Fruit fly (Drosophila melanogaster) whole organism, adult: ENCODE data around the gene Cyp312a1.
A peak's percentile ranks its signal among the peaks of the same experiment; 100 is the strongest.

ENCODE experiments used
- CG11617 ChIP-seq: fragments of 200-800 bp; sonication (Bioruptor generic); optimal IDR thresholded peaks from 2 replicates; lab custom pipeline; 2017; ENCODE audit warnings: mild to moderate bottlenecking, missing biosample characterization, missing genetic modification reagents, missing genetic modification characterization
- CG12768 ChIP-seq: fragments of 200-800 bp; sonication (Bioruptor generic); optimal IDR thresholded peaks from 2 replicates; lab custom pipeline; 2017; ENCODE audit warnings: missing biosample characterization, missing genetic modification characterization, mild to moderate bottlenecking, moderate library complexity, missing genetic modification reagents
- CG14711 ChIP-seq: fragments of 200-800 bp; sonication (Bioruptor generic); optimal IDR thresholded peaks from 2 replicates; lab custom pipeline; 2018; ENCODE audit warnings: missing biosample characterization, mild to moderate bottlenecking, missing genetic modification characterization, moderate library complexity
- CG1620 ChIP-seq: fragments of 200-800 bp; sonication (Bioruptor generic); optimal IDR thresholded peaks from 2 replicates; lab custom pipeline; 2016; ENCODE audit warnings: missing biosample characterization, missing genetic modification characterization
- CG33017 ChIP-seq: fragments of 200-800 bp; sonication (Bioruptor generic); optimal IDR thresholded peaks from 2 replicates; lab custom pipeline; 2018; ENCODE audit warnings: missing biosample characterization, mild to moderate bottlenecking, missing genetic modification characterization, moderate library complexity
- CG5204 ChIP-seq: fragments of 200-800 bp; sonication (Bioruptor generic); optimal IDR thresholded peaks from 2 replicates; lab custom pipeline; 2016; ENCODE audit warnings: missing biosample characterization, missing genetic modification characterization
- CG7045 ChIP-seq: fragments of 200-800 bp; sonication (Bioruptor generic); optimal IDR thresholded peaks from 2 replicates; lab custom pipeline; 2017; ENCODE audit warnings: missing biosample characterization, mild to moderate bottlenecking, missing genetic modification characterization
- CG7101 ChIP-seq: fragments of 200-800 bp; sonication (Bioruptor generic); optimal IDR thresholded peaks from 2 replicates; lab custom pipeline; 2018; ENCODE audit warnings: missing biosample characterization, mild to moderate bottlenecking, missing genetic modification characterization, moderate library complexity
- Clk ChIP-seq: fragments of 200-800 bp; sonication (Bioruptor generic); optimal IDR thresholded peaks from 2 replicates; lab custom pipeline; 2017; ENCODE audit warnings: missing biosample characterization, missing genetic modification characterization
- Crg-1 ChIP-seq: fragments of 200-800 bp; sonication (Bioruptor generic); optimal IDR thresholded peaks from 2 replicates; lab custom pipeline; 2016; ENCODE audit warnings: missing biosample characterization, missing genetic modification characterization
- Hr96 ChIP-seq: fragments of 200-800 bp; sonication (Bioruptor generic); optimal IDR thresholded peaks from 2 replicates; lab custom pipeline; 2016; ENCODE audit warnings: missing biosample characterization, missing genetic modification characterization
- Mnt ChIP-seq: fragments of 200-800 bp; sonication (Bioruptor generic); optimal IDR thresholded peaks from 2 replicates; lab custom pipeline; 2016; ENCODE audit warnings: missing biosample characterization, mild to moderate bottlenecking, missing genetic modification characterization
- bab1 ChIP-seq: fragments of 200-800 bp; sonication (Bioruptor generic); optimal IDR thresholded peaks from 3 replicates; lab custom pipeline; 2019; ENCODE audit warnings: missing biosample characterization, mild to moderate bottlenecking, missing genetic modification characterization, moderate library complexity
- cic ChIP-seq: fragments of 200-800 bp; sonication (Bioruptor generic); optimal IDR thresholded peaks from 2 replicates; lab custom pipeline; 2017; ENCODE audit warnings: missing biosample characterization, mild to moderate bottlenecking, missing genetic modification characterization, moderate library complexity
- cnc ChIP-seq, 2 experiments: fragments of >200 bp; optimal IDR thresholded peaks; 2 replicates each; lab custom pipeline; 2017
- kay ChIP-seq: fragments of 200-800 bp; sonication (Bioruptor generic); peaks from one replicate; lab custom pipeline; 2016; ENCODE audit warnings: missing biosample characterization, missing genetic modification characterization, borderline replicate concordance
- ovo ChIP-seq: fragments of 200-800 bp; sonication (Bioruptor generic); optimal IDR thresholded peaks from 2 replicates; lab custom pipeline; 2016; ENCODE audit warnings: missing biosample characterization, missing genetic modification characterization
- pad ChIP-seq: fragments of 200-800 bp; sonication (Bioruptor generic); optimal IDR thresholded peaks from 3 replicates; lab custom pipeline; 2017; ENCODE audit warnings: missing biosample characterization, missing genetic modification characterization, mild to moderate bottlenecking, moderate library complexity, missing genetic modification reagents
- tj ChIP-seq: fragments of 200-800 bp; sonication (Bioruptor generic); optimal IDR thresholded peaks from 3 replicates; lab custom pipeline; 2017; ENCODE audit warnings: missing biosample characterization, mild to moderate bottlenecking, missing genetic modification characterization, moderate library complexity
- toe ChIP-seq: fragments of 200-800 bp; sonication (Bioruptor generic); optimal IDR thresholded peaks from 2 replicates; lab custom pipeline; 2016; ENCODE audit warnings: missing biosample characterization, missing genetic modification characterization

Gene Cyp312a1

dm6 chr3L:18124138-18124537, 8.4 kb downstream of the Cyp312a1 start:
- TF ChIP-seq CG12768 (no peak), CG1620 (GFP tag; lab: Kevin White, UChicago) (no peak), ovo (no peak), tj (no peak), cnc (optimal IDR thresholded peaks at IDR 0.05; lab: Kevin White, UChicago) (no peak)

dm6 chr3L:18121889-18122288, 10.6 kb downstream of the Cyp312a1 start, which contains the start of gene CG42853:
Gene CG42853, minus strand, starts transcription at chr3L:18121989.
- TF ChIP-seq Crg-1 (GFP tag; lab: Kevin White, UChicago), result no peak
- TF ChIP-seq CG33017 (tag; lab: Kevin White, UChicago), result no peak
- no peak for TF ChIP-seq bab1 (GFP tag; lab: Kevin White, UChicago)
- no peak for TF ChIP-seq pad
- TF ChIP-seq CG7045 (GFP tag; lab: Kevin White, UChicago), result no peak
- TF ChIP-seq ovo, result no peak
- TF ChIP-seq cic (GFP tag; lab: Kevin White, UChicago), result no peak
- TF ChIP-seq CG14711, result no peak
- TF ChIP-seq Mnt (GFP tag; lab: Kevin White, UChicago), result no peak
- no peak for TF ChIP-seq CG11617
- TF ChIP-seq Hr96 (GFP tag; lab: Kevin White, UChicago), result no peak
- no peak for TF ChIP-seq CG12768
- TF ChIP-seq CG1620 (GFP tag; lab: Kevin White, UChicago), result no peak

- TF ChIP-seq Mnt (GFP tag; lab: Kevin White, UChicago) (peak; percentile 49), CG5204 (GFP tag; lab: Kevin White, UChicago) (no peak), CG12768 (peak; percentile 64), CG1620 (GFP tag; lab: Kevin White, UChicago) (no peak), CG14711 (peak; percentile 45), ovo (no peak), CG11617 (peak; percentile 75), Hr96 (GFP tag; lab: Kevin White, UChicago) (peak; percentile 13), CG7101 (tag; lab: Kevin White, UChicago) (peak; percentile 52), Crg-1 (GFP tag; lab: Kevin White, UChicago) (peak; percentile 52), CG7045 (GFP tag; lab: Kevin White, UChicago) (no peak), cnc (optimal IDR thresholded peaks at IDR 0.05; lab: Kevin White, UChicago) (peak; percentile 31 to 85), Clk (GFP tag; lab: Kevin White, UChicago) (no peak), pad (peak; percentile 37), kay (no peak), bab1 (GFP tag; lab: Kevin White, UChicago) (peak; percentile 79), tj (no peak), cic (GFP tag; lab: Kevin White, UChicago) (peak; percentile 60), toe (GFP tag; lab: Kevin White, UChicago) (no peak), CG33017 (tag; lab: Kevin White, UChicago) (peak; percentile 64)
Measured at dm6 chr3L:18114038-18114926, 18.2 kb downstream of the Cyp312a1 start.

- peak; percentile 2 for TF ChIP-seq tj
- no peak for TF ChIP-seq CG12768
Measured at dm6 chr3L:18112669-18113068, 19.8 kb downstream of the Cyp312a1 start, which contains the start of the genes CG32195 and CG7341. Gene CG32195, plus strand, starts transcription at chr3L:18112959. Gene CG7341, plus strand, starts transcription at chr3L:18112959.

dm6 chr3L:18109459-18109863, 23.0 kb downstream of the Cyp312a1 start, which contains the start of the genes Polr3D and mus304:
Gene Polr3D, minus strand, starts transcription at chr3L:18109574.
Gene mus304, plus strand, starts transcription at chr3L:18109814.
- TF ChIP-seq CG14711 (peak; percentile 2), CG33017 (tag; lab: Kevin White, UChicago) (no peak), Clk (GFP tag; lab: Kevin White, UChicago) (no peak), CG1620 (GFP tag; lab: Kevin White, UChicago) (peak; percentile 29), toe (GFP tag; lab: Kevin White, UChicago) (peak; percentile 76), ovo (no peak), CG11617 (peak; percentile 7), CG7045 (GFP tag; lab: Kevin White, UChicago) (peak; percentile 3), Mnt (GFP tag; lab: Kevin White, UChicago) (peak; percentile 50), pad (no peak), Crg-1 (GFP tag; lab: Kevin White, UChicago) (peak; percentile 40), CG7101 (tag; lab: Kevin White, UChicago) (peak; percentile 21), bab1 (GFP tag; lab: Kevin White, UChicago) (peak; percentile 29), cic (GFP tag; lab: Kevin White, UChicago) (no peak)

dm6 chr3L:18106021-18106944, 26.2 kb downstream of the Cyp312a1 start, which contains the start of the genes CG13698 and mRpS26:
Gene CG13698, minus strand, starts transcription at chr3L:18106149.
Gene mRpS26, plus strand, starts transcription at chr3L:18106579.
- peak; percentile 59 for TF ChIP-seq pad
- TF ChIP-seq CG7101 (tag; lab: Kevin White, UChicago), result peak; percentile 79
- peak; percentile 46 for TF ChIP-seq Crg-1 (GFP tag; lab: Kevin White, UChicago)
- TF ChIP-seq Clk (GFP tag; lab: Kevin White, UChicago), result peak; percentile 34
- no peak for TF ChIP-seq kay
- TF ChIP-seq CG5204 (GFP tag; lab: Kevin White, UChicago), result no peak
- TF ChIP-seq CG12768, result peak; percentile 89
- peak; percentile 15 for TF ChIP-seq ovo
- TF ChIP-seq CG11617, result peak; percentile 81
- TF ChIP-seq CG33017 (tag; lab: Kevin White, UChicago), result peak; percentile 80
- peak; percentile 92 for TF ChIP-seq tj
- TF ChIP-seq Hr96 (GFP tag; lab: Kevin White, UChicago), result no peak
- TF ChIP-seq CG14711, result peak; percentile 78
- peak; percentile 58 for TF ChIP-seq CG1620 (GFP tag; lab: Kevin White, UChicago)
- peak; percentile 22 for TF ChIP-seq Mnt (GFP tag; lab: Kevin White, UChicago)
- TF ChIP-seq cnc (optimal IDR thresholded peaks at IDR 0.05; lab: Kevin White, UChicago), result no peak
- peak; percentile 73 for TF ChIP-seq toe (GFP tag; lab: Kevin White, UChicago)
- peak; percentile 66 for TF ChIP-seq bab1 (GFP tag; lab: Kevin White, UChicago)
- peak; percentile 82 for TF ChIP-seq CG7045 (GFP tag; lab: Kevin White, UChicago)
